Worm (Caenorhabditis elegans): ENCODE data around the gene srz-103.

Gene srz-103

ce11 chrV:16692988-16693387 is 13.9 kb upstream of the srz-103 start:
- TF ChIP-seq rnt-1 (tag; optimal IDR thresholded peaks at IDR 0.05) (no peak), ceh-8 (GFP tag; optimal IDR thresholded peaks at IDR 0.05) (peak; percentile 56), unc-62 (GFP tag; optimal IDR thresholded peaks at IDR 0.05) (no peak), F16B12.6 (tag; optimal IDR thresholded peaks at IDR 0.05) (no peak)

ce11 chrV:16687227-16687626 is 8.1 kb upstream of the srz-103 start, which contains the start of gene srz-102:
Gene srz-102, plus strand, starts transcription at chrV:16687527.
- no peak for TF ChIP-seq fos-1 (tag; optimal IDR thresholded peaks at IDR 0.05)
- TF ChIP-seq lin-15B (tag; optimal IDR thresholded peaks at IDR 0.05): no peak
- TF ChIP-seq unc-130 (tag; optimal IDR thresholded peaks at IDR 0.05): no peak

DNA sequence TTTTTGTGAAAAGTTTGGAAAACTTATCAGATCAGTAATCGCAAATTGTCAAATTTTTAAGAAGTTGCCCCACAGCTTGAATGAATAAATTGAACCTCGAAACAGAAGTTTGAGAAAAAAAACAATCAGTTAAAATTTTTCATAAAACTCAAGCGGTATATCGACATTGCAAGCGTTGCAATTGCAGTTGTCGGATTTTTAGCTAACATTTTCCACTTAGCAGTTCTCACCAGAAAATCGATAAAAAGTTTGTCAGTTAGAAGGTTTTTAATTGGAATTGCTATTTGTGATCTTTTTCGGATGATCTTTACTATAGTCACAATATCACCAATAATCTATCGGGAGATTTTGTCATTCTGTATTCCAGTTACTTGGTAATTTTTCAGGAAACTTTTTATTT is 6.6 kb upstream of the srz-103 start, which contains the start of gene srw-43:
TSS of gene srw-43 (plus strand) at position 301 of the 400 bp plus-strand sequence.
- TF ChIP-seq lir-3 (tag; optimal IDR thresholded peaks at IDR 0.05; ENCODE audit: poor library complexity): no peak
- TF ChIP-seq isw-1 (GFP tag; IDR thresholded peaks at IDR 0.05): no peak
- no peak for TF ChIP-seq hlh-4 (tag; optimal IDR thresholded peaks at IDR 0.05)
- no peak for TF ChIP-seq ama-1 (optimal IDR thresholded peaks at IDR 0.05)
- TF ChIP-seq nhr-11 (tag; optimal IDR thresholded peaks at IDR 0.05): no peak
- no peak for TF ChIP-seq nhr-71 (tag; optimal IDR thresholded peaks at IDR 0.05)
- no peak for TF ChIP-seq lin-35 (GFP tag; optimal IDR thresholded peaks at IDR 0.05)
- TF ChIP-seq mef-2 (tag; optimal IDR thresholded peaks at IDR 0.05): no peak
- TF ChIP-seq ces-1 (GFP tag; optimal IDR thresholded peaks at IDR 0.05): no peak

DNA sequence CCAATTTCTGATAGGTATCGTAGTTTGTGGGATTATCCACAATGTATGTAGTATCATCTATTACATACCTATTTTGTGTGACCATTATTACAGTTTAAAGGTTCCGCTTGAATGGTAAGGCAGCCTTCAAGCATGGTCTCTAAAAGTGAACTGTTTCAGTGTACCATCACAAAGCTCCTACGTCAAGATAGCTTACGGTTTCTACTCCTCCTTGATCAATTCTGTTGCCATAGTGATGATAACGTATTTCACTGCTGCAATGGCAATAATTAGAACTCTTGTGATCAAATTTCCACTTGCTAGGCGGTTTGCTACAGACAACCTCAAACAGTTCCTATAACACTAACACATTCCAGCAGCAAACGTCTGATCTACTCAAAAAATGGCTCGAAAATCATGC is 4.2 kb upstream of the srz-103 start:
- TF ChIP-seq fkh-4 (tag; optimal IDR thresholded peaks at IDR 0.05; ENCODE audit: borderline replicate concordance) (no peak), sptf-1 (tag; optimal IDR thresholded peaks at IDR 0.05) (no peak), nhr-71 (tag; optimal IDR thresholded peaks at IDR 0.05) (no peak), tlp-1 (tag; optimal IDR thresholded peaks at IDR 0.05) (no peak), nhr-77 (tag; optimal IDR thresholded peaks at IDR 0.05) (no peak), unc-62 (GFP tag; optimal IDR thresholded peaks at IDR 0.05) (no peak), zip-4 (GFP tag; optimal IDR thresholded peaks at IDR 0.05) (no peak), F16B12.6 (tag; optimal IDR thresholded peaks at IDR 0.05) (no peak), ces-1 (GFP tag; optimal IDR thresholded peaks at IDR 0.05) (no peak), C34B4.2 (tag; optimal IDR thresholded peaks at IDR 0.05) (no peak), pag-3 (tag; optimal IDR thresholded peaks at IDR 0.05; ENCODE audit: borderline replicate concordance, insufficient read depth) (no peak)

- TF ChIP-seq vab-15 (tag; optimal IDR thresholded peaks at IDR 0.05) (no peak), elt-2 (tag; optimal IDR thresholded peaks at IDR 0.05) (no peak), dpl-1 (GFP tag; optimal IDR thresholded peaks at IDR 0.05) (no peak), C04F5.9 (tag; optimal IDR thresholded peaks at IDR 0.05) (no peak)
Measured at ce11 chrV:16682886-16683285, 3.7 kb upstream of the srz-103 start, which contains the start of gene srw-36. Gene srw-36, plus strand, starts transcription at chrV:16683186.

DNA sequence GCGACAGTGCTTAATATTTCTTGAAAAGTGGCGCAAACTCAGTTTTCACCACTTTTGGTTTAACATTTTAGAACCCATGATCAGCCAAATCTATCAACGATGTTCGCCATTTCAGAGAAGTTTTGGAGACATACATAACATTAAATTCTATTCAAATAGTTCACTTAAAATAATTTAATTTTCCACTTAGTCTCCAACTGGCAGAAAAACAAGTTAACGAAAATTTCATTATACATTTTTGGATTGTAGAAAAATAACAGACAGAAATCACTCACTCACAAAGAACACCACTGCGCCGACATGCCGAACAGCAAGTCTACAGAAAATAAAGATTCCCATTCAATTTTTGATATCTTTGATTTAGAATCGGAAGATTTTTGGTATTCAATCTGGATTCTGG is 844 bp upstream of the srz-103 start, which contains the start of gene srw-44:
TSS of gene srw-44 (plus strand) at position 301 of the 400 bp plus-strand sequence.
- TF ChIP-seq nhr-19 (GFP tag; conservative IDR thresholded peaks at IDR 0.05) (no peak), rnt-1 (tag; optimal IDR thresholded peaks at IDR 0.05) (no peak)

DNA sequence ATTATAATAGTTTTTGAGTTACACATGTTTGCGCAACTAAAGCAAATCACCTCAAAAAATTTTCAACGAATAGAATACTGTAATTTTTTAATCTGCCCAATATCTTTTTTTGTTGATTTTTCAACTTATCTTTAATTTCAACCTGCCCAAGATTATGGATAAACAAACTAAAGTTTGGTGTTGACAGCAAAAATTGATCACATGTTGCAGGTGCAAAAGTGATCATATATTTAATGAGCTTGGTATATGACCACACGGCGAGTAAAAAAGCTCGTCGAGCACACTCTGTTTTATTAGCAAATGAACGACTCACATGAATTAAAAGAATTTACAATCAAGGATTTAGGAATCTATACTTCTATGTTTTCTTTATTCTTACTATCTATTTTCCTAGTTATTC is 3.6 kb downstream of the srz-103 start, which contains the start of gene srz-1:
TSS of gene srz-1 (plus strand) at position 301 of the 400 bp plus-strand sequence.
- no peak for TF ChIP-seq nhr-77 (tag; optimal IDR thresholded peaks at IDR 0.05)
- TF ChIP-seq unc-98 (GFP tag; IDR thresholded peaks at IDR 0.05): no peak
- TF ChIP-seq grh-1 (GFP tag; IDR thresholded peaks at IDR 0.05): no peak
- no peak for TF ChIP-seq blmp-1 (tag; optimal IDR thresholded peaks at IDR 0.05)
- no peak for TF ChIP-seq nhr-19 (GFP tag; conservative IDR thresholded peaks at IDR 0.05)
- no peak for TF ChIP-seq dsc-1 (tag; optimal IDR thresholded peaks at IDR 0.05)
- TF ChIP-seq nhr-76 (tag; optimal IDR thresholded peaks at IDR 0.05): no peak
- no peak for TF ChIP-seq nhr-20 (tag; optimal IDR thresholded peaks at IDR 0.05)
- no peak for TF ChIP-seq skn-1 (tag; optimal IDR thresholded peaks at IDR 0.05)
- TF ChIP-seq aly-2 (tag; optimal IDR thresholded peaks at IDR 0.05): no peak
- TF ChIP-seq pag-3 (tag; optimal IDR thresholded peaks at IDR 0.05; ENCODE audit: borderline replicate concordance, insufficient read depth): no peak
- TF ChIP-seq ztf-11 (tag; optimal IDR thresholded peaks at IDR 0.05): no peak
- no peak for TF ChIP-seq ztf-4 (tag; optimal IDR thresholded peaks at IDR 0.05)
- no peak for TF ChIP-seq snu-23 (GFP tag; optimal IDR thresholded peaks at IDR 0.05)
- TF ChIP-seq mef-2 (tag; optimal IDR thresholded peaks at IDR 0.05): no peak
- TF ChIP-seq tlp-1 (tag; optimal IDR thresholded peaks at IDR 0.05): no peak

Measured in whole organism, L1 larva.